Worm (Caenorhabditis elegans): ENCODE results near the gene T02H6.10.

DNA sequence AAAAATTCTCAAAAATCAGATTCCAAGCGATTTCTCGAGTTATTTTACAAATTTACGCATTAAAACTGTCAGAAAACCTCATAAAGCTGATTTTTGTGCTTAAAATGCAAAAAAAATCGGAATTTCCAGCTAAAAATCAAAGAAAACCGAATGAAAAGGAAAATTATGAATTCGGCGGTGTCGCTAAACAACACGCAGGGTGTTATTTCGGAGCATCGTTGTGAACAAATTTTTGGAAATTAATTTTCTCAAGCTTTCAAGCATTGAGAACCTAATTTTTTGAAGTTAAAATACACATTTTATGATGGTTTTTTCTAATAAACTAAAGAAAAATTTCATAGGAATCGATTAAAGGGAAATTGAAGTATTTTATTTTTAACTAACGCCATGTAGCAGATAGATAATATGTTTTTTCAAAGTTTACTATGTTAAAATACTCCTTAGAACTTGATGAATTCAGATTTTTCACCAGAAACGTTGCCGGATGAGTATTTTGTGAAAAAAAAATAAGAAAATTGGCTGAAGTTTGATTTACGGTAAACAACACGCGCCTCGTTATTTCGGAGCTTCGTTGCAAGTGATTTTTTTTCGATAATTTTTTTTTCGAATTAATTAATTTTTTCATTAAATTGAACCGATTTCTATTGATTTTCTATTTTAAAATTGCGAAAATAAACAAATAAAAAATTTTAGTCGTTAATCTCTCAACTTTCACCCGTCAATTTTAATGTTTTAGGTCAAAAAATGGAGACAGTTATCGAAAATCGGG, 21.0 kb upstream of the T02H6.10 start, which contains the start of gene thoc-1:
- TF ChIP-seq unc-42 (tag; optimal IDR thresholded peaks at IDR 0.05) (no peak), Y22D7AL.16 (tag; optimal IDR thresholded peaks at IDR 0.05) (no peak), ets-4 (tag; optimal IDR thresholded peaks at IDR 0.05) (no peak), pag-3 (tag; optimal IDR thresholded peaks at IDR 0.05; ENCODE audit: borderline replicate concordance) (no peak), sox-4 (tag; optimal IDR thresholded peaks at IDR 0.05) (no peak), mec-3 (tag; optimal IDR thresholded peaks at IDR 0.05; ENCODE audit: borderline replicate concordance) (no peak), ref-2 (tag; optimal IDR thresholded peaks at IDR 0.05) (no peak), elt-4 (tag; optimal IDR thresholded peaks at IDR 0.05) (no peak), nhr-232 (tag; optimal IDR thresholded peaks at IDR 0.05) (no peak), ceh-45 (GFP tag; IDR thresholded peaks at IDR 0.05) (no peak), pqm-1 (tag; optimal IDR thresholded peaks at IDR 0.05) (no peak), ahr-1 (tag; optimal IDR thresholded peaks at IDR 0.05) (no peak), dmd-4 (tag; optimal IDR thresholded peaks at IDR 0.05; ENCODE audit: borderline replicate concordance) (no peak), rnt-1 (tag; optimal IDR thresholded peaks at IDR 0.05) (no peak)

Data from whole organism, late embryonic.